Fruit fly (Drosophila melanogaster): ENCODE data around the gene GstD5.

- no peak for TF ChIP-seq foxo (GFP tag; optimal IDR thresholded peaks at IDR 0.05)
- no peak for TF ChIP-seq OdsH (GFP tag; optimal IDR thresholded peaks at IDR 0.05)
- no peak for TF ChIP-seq usp (GFP tag; optimal IDR thresholded peaks at IDR 0.05)
- no peak for TF ChIP-seq Abd-B (GFP tag; optimal IDR thresholded peaks at IDR 0.05)
- no peak for TF ChIP-seq sv (GFP tag; optimal IDR thresholded peaks at IDR 0.05)
- no peak for TF ChIP-seq dmrt93B (GFP tag; optimal IDR thresholded peaks at IDR 0.05)
- TF ChIP-seq dsf (GFP tag; optimal IDR thresholded peaks at IDR 0.05; ENCODE audit: borderline replicate concordance): no peak
- TF ChIP-seq psq (GFP tag; optimal IDR thresholded peaks at IDR 0.05): no peak
- no peak for TF ChIP-seq Sp1 (GFP tag; optimal IDR thresholded peaks at IDR 0.05)
- TF ChIP-seq Dif (GFP tag; optimal IDR thresholded peaks at IDR 0.05; ENCODE audit: partially characterized antibody): no peak
These were observed 13.5 kb upstream of the GstD5 start for dm6 chr3R:12361962-12362497.

Measured in whole organism, wandering third instar larva.